Fruit fly (Drosophila melanogaster): ENCODE data around the gene CG33181.

The CG33181 gene

DNA sequence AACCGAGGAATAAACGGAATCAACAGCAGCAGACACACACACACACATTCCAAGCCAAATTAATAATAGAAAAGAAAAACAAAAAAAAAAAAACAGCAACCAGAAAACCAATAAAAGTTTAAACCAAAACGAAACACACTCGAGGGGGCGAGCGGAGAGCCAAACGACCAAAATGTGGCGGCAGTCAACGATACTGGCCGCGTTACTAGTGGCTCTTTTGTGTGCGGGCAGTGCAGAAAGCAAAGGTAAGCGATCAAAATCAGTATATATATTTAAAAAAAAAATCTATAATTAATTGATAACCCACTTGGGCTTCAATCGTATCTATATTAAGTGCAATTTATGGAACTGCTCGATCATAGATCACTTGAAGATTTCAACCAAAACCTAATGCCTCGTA lies 42.6 kb downstream of the CG33181 start:
- TF ChIP-seq pan (optimal IDR thresholded peaks at IDR 0.05), result no peak
- no peak for TF ChIP-seq Dll (optimal IDR thresholded peaks at IDR 0.05)
- TF ChIP-seq EcR (GFP tag; optimal IDR thresholded peaks at IDR 0.05), result no peak
- no peak for TF ChIP-seq usp (GFP tag; optimal IDR thresholded peaks at IDR 0.05)
- no peak for TF ChIP-seq CG8478 (optimal IDR thresholded peaks at IDR 0.05)

DNA sequence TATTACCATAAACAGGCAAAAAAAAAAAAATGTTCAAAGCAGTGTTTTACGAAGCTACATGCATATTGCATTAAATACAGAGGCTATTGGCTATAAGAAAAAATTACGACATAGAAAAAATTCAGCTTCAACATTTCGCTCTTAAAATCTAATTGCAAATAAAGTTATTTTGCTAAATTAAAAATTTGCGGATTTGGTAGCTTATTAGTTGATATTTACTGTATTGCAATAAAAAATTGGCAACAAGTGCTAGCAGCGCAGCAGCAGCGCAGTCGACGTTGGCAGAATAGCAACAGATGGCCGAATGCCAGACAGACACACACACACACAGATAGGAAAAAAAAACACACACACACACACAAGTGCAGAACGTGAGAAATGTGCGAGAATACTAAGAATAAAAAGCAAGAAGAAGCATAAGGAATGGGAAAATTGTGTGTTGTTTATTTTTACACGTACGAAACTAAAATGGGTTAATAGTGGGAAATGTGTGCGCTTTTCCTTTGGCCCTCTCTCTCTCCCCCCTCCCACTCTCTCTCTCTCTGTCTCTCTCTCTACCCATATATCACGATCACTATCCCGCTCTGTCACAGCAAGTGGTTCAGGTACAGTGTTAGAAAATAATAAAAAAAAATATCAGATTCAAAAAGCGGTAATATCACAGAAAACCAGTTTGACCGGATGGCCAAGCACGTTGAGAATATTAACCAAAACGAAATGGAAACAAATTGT lies 44.6 kb downstream of the CG33181 start:
- no peak for TF ChIP-seq Dll (optimal IDR thresholded peaks at IDR 0.05)
- no peak for TF ChIP-seq CG8478 (optimal IDR thresholded peaks at IDR 0.05)
- no peak for TF ChIP-seq psq (optimal IDR thresholded peaks at IDR 0.05)
- TF ChIP-seq pan (optimal IDR thresholded peaks at IDR 0.05), result no peak
- TF ChIP-seq EcR (GFP tag; optimal IDR thresholded peaks at IDR 0.05), result no peak
- TF ChIP-seq usp (GFP tag; optimal IDR thresholded peaks at IDR 0.05), result no peak

DNA sequence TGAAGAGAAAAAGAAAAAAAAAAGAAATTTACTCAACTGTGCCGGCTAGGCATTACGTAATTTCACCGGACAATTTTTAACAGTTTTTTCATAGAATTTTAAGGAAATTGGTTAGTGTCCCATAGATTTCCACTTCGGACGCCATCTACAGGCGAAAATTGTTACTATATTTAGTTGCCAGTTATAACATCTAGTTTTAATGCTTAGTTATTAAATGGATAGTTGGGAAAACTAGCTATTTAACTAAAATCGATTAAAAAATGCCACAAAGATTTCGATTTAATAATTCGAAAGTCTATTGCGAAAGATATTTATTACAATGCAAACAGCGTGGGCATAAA lies 45.1 kb downstream of the CG33181 start:
- TF ChIP-seq EcR (GFP tag; optimal IDR thresholded peaks at IDR 0.05) (no peak), psq (optimal IDR thresholded peaks at IDR 0.05) (no peak), Dll (optimal IDR thresholded peaks at IDR 0.05) (no peak), CG8478 (optimal IDR thresholded peaks at IDR 0.05) (no peak), usp (GFP tag; optimal IDR thresholded peaks at IDR 0.05) (no peak), pan (optimal IDR thresholded peaks at IDR 0.05) (no peak)

DNA sequence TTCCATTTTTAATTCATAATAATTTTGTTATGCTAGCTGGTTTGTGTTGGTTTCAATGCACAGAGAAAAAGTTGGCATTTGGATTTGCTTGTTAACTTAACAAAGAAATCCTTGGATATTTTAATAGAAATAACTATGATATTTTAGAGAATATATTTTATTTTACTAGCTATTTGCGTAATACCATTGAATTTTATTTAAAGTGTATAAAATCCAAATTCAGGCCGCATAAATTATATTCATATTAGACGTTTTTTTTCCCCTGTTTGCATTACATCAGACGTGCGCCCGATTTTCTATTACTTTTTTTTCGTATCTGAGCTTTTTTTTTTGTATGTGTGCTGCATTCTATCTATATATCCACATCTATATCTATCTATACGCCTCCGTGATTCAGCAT lies 45.6 kb downstream of the CG33181 start:
- no peak for TF ChIP-seq CG8478 (optimal IDR thresholded peaks at IDR 0.05)
- no peak for TF ChIP-seq usp (GFP tag; optimal IDR thresholded peaks at IDR 0.05)
- TF ChIP-seq Dll (optimal IDR thresholded peaks at IDR 0.05), result no peak
- no peak for TF ChIP-seq psq (optimal IDR thresholded peaks at IDR 0.05)
- TF ChIP-seq pan (optimal IDR thresholded peaks at IDR 0.05), result no peak
- no peak for TF ChIP-seq EcR (GFP tag; optimal IDR thresholded peaks at IDR 0.05)

DNA sequence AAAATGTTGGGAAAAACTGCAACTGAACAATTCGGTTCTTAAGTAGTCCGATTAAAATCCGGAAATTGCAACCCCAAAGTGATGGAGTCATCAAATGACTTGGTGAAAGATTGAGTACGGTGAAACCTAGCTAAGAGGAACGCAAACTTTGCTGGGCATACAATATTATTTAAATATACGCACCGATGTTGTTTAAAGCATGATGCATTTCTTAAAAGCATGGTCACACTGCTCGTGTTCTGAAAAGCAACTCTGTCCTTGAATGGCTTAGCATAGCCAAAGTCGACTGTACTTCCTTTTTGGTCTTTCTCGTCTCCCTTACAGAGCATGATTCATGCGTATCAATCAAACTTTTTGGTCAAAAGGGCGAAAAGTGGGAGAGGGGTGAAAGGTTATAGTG lies 47.5 kb downstream of the CG33181 start:
- TF ChIP-seq Dll (optimal IDR thresholded peaks at IDR 0.05) (no peak), EcR (GFP tag; optimal IDR thresholded peaks at IDR 0.05) (no peak), pan (optimal IDR thresholded peaks at IDR 0.05) (no peak), usp (GFP tag; optimal IDR thresholded peaks at IDR 0.05) (no peak), CG8478 (optimal IDR thresholded peaks at IDR 0.05) (no peak), psq (optimal IDR thresholded peaks at IDR 0.05) (no peak)

DNA sequence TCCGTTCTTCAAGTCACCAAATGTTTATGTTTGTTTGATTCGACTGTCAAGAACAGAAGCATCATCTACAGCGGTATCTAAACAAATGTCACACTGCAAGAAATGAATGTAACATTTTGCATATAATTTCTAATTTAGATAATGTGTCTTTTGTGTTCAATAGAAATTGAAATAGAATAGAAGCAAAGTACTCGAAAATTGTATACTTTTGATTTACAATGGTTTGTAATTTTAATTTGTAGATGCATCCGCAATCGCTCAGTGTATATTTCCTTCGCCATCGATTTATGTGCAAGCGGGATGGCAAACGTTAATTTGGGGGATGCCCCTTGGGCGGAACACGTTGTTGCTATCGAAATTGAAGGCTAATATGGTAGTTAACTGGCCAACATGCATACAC lies 49.0 kb downstream of the CG33181 start:
- TF ChIP-seq Dll (optimal IDR thresholded peaks at IDR 0.05) (no peak), CG8478 (optimal IDR thresholded peaks at IDR 0.05) (no peak), EcR (GFP tag; optimal IDR thresholded peaks at IDR 0.05) (no peak), pan (optimal IDR thresholded peaks at IDR 0.05) (no peak), psq (optimal IDR thresholded peaks at IDR 0.05) (no peak)

DNA sequence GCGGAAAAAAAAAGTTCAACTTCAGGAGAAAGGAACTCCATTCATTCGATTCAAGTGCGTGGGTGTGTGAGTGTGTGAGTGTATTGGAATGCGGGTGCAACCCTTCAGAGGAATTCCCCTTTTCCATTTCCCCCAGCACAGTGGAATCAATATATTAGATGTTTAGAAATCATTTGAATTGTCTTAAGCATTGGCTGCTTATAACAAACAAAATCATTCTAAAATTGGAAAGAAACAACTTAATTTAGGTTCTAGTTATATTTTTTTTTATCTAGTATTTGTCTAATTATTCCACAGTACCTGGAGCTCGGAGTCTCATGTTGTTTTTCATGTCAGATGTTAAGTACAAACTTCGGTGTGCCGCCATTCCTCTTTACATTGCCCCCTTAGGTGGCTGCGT lies 49.8 kb downstream of the CG33181 start:
- no peak for TF ChIP-seq psq (optimal IDR thresholded peaks at IDR 0.05)
- no peak for TF ChIP-seq Dll (optimal IDR thresholded peaks at IDR 0.05)
- no peak for TF ChIP-seq pan (optimal IDR thresholded peaks at IDR 0.05)
- no peak for TF ChIP-seq EcR (GFP tag; optimal IDR thresholded peaks at IDR 0.05)
- no peak for TF ChIP-seq usp (GFP tag; optimal IDR thresholded peaks at IDR 0.05)
- no peak for TF ChIP-seq CG8478 (optimal IDR thresholded peaks at IDR 0.05)

DNA sequence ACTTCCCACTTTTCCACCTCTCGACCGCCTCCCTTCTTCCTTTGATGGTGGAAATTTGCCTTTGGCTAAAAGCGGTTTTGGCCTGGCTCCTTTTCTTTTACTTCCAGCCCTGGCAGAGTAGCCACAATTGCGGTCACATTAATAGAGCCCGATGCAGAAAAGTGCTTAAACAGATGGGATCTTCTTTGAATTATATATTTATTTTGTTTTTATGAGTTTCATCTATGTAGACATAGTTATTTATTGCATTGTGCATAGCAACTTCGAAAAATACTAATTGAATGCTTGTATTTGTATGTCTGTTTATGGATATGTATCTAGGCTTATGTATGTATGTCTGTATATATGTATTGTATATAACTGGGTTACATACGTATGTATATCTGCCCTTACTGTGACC lies 52.8 kb downstream of the CG33181 start:
- TF ChIP-seq usp (GFP tag; optimal IDR thresholded peaks at IDR 0.05), result no peak
- no peak for TF ChIP-seq CG8478 (optimal IDR thresholded peaks at IDR 0.05)
- TF ChIP-seq psq (optimal IDR thresholded peaks at IDR 0.05), result no peak
- no peak for TF ChIP-seq EcR (GFP tag; optimal IDR thresholded peaks at IDR 0.05)
- TF ChIP-seq Dll (optimal IDR thresholded peaks at IDR 0.05), result no peak
- TF ChIP-seq pan (optimal IDR thresholded peaks at IDR 0.05), result no peak

DNA sequence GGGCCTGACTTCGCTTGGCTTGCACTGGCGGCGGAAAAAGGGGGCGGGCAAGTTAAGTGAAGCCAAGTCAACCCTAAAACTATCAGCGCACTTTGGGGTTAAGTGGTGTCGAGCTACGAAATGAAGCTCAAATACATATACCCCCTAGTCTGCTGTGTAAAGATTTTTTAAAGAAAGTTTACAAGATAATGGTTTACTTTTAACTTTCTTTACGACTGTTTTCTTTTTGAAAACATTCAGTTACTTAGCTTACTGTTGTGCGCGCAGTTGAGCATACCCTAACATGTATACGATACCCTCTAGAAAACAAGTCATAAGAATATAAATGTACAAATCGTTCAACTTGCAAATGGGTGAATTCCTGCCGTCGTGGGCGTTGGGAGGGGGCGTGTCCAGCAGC lies 53.6 kb downstream of the CG33181 start:
- TF ChIP-seq usp (GFP tag; optimal IDR thresholded peaks at IDR 0.05), result no peak
- TF ChIP-seq psq (optimal IDR thresholded peaks at IDR 0.05), result no peak

DNA sequence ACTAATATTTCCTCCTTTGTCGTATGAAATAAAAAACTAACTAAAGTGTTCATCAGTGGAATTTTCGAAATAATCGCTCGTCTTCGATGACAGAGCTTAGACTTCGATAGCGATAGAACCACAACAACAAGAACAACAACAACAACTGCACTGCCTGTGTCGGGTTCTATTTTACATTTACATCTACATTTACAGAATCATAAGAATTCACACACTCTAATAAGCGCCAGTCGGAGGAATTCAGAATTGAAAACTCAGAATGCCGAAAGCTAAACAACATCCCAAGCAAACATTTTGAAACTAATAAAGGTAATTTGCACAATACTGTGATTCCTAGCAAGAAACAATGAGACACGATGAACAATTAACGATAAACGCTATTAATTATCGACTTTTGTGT lies 65.2 kb downstream of the CG33181 start:
- TF ChIP-seq EcR (GFP tag; optimal IDR thresholded peaks at IDR 0.05), result no peak
- no peak for TF ChIP-seq Dll (optimal IDR thresholded peaks at IDR 0.05)
- no peak for TF ChIP-seq usp (GFP tag; optimal IDR thresholded peaks at IDR 0.05)
- TF ChIP-seq CG8478 (optimal IDR thresholded peaks at IDR 0.05), result no peak
- no peak for TF ChIP-seq pan (optimal IDR thresholded peaks at IDR 0.05)
- TF ChIP-seq psq (optimal IDR thresholded peaks at IDR 0.05), result no peak

DNA sequence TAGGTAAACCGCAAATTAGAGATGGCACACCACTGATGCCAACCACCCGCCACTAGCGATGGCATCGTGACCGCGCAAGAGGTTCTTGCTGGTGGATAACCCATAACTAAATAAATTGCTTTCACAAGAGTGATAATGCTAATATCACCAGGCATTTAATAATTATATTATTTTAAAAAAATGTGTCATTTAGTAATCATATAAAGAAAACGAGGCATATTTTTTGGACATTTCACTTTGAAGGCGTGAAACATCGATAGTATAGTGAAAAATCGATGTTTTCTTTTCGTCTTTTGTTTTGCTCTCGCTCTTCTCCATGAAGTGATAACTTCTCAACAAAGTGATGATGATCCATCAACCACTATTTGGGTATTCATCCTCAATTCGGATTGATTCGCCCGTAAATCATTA lies 69.6 kb downstream of the CG33181 start, which contains the start of gene IntS4:
Gene IntS4, minus strand, starts transcription at position 20 of the 411 bp plus-strand sequence.
- TF ChIP-seq Dll (optimal IDR thresholded peaks at IDR 0.05) (no peak), pan (optimal IDR thresholded peaks at IDR 0.05) (no peak), CG8478 (optimal IDR thresholded peaks at IDR 0.05) (no peak), usp (GFP tag; optimal IDR thresholded peaks at IDR 0.05) (no peak), EcR (GFP tag; optimal IDR thresholded peaks at IDR 0.05) (no peak), psq (optimal IDR thresholded peaks at IDR 0.05) (no peak)

DNA sequence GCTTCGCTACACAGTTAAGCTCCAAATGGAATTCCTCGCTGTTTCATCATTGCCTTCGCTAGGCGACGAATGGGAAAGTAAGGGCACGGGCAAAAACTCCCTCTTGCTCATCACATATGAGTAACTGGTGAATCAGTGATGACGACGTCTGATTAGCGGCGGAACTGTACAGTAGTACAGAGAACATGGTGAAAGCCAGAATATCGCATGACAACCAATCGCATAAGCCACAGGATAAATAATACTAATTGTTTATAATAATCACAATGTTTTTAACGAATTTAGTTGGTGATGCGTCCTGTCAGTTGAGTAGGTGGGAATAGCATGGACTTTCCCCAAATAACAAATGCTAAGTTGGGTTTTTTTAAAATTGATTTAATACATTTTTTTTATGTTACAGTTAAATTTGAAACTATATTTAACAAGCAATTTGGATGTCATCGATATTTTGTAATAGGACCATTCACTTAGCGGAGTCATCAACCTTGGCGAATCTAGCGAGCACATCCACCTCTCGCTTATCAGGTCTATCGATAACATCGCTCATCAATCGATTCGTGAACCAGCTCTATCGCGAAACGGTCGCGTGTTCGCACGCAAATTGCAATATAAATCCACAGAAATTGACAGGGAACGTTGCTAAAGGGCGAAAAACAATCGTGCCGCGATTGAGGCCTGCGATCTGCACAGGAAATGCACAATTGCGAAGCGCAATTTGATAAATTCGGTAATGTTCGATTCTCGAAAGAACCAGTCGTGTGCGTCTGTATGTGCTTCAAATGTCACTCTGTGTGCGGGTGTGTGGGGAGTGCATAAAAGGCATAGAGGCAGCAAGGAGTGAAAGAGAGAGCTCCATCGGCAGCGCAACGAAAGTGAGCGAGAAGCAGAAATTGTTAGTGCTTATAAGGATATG lies 71.2 kb downstream of the CG33181 start, which contains the start of the genes CG12112 and Trf4-1:
Gene CG12112, minus strand, starts transcription at position 106 of the 913 bp plus-strand sequence.
Gene Trf4-1, plus strand, starts transcription at position 236 of the 913 bp plus-strand sequence.
- TF ChIP-seq EcR (GFP tag; optimal IDR thresholded peaks at IDR 0.05) (no peak), CG8478 (optimal IDR thresholded peaks at IDR 0.05) (peak; percentile 74), psq (optimal IDR thresholded peaks at IDR 0.05) (no peak), Dll (optimal IDR thresholded peaks at IDR 0.05) (no peak), pan (optimal IDR thresholded peaks at IDR 0.05) (no peak)
